Worm (Caenorhabditis elegans): Measurements from ENCODE around the gene T01C1.4.

DNA sequence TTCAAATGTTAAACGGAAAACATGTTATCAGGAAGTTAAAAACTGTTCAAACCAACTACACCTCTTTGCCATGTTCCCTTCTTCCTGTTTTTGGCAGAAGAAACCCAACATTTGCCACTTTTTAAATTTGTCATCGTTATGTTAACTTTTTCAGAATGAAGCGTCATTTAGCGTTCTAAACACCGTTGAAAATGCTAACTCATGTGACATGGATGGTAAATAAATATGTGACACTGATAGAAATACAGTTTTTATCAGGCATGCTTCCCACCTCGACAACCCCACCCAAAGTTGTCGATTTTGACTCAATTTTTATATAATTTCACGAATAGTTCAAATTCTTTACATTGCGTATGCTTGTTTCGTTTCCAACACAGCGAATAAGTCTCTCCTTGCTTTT lies 29.6 kb downstream of the T01C1.4 start:
- no peak for TF ChIP-seq klf-2 (GFP tag; conservative IDR thresholded peaks at IDR 0.05)
- no peak for TF ChIP-seq ztf-23 (GFP tag; IDR thresholded peaks at IDR 0.05)
- TF ChIP-seq med-1 (GFP tag; optimal IDR thresholded peaks at IDR 0.05; ENCODE audit: insufficient read depth) = no peak
- TF ChIP-seq ztf-29 (GFP tag; IDR thresholded peaks at IDR 0.05) = no peak
- no peak for TF ChIP-seq flt-1 (GFP tag; IDR thresholded peaks at IDR 0.05)
- no peak for TF ChIP-seq T22C8.4 (GFP tag; IDR thresholded peaks at IDR 0.05)
- no peak for TF ChIP-seq ref-1 (GFP tag; conservative IDR thresholded peaks at IDR 0.05)
